Worm (Caenorhabditis elegans) whole organism, early embryonic: ENCODE results near the gene srz-82.

Experiments
- ama-1 ChIP-seq: fragments of 150-350 bp; optimal IDR thresholded peaks from 2 replicates; lab custom pipeline; 2014
- flt-1 ChIP-seq: fragments of 200-800 bp; sonication (Bioruptor generic); IDR thresholded peaks from 2 replicates; pipeline ENCODE4 v1.3.6; 2022; ENCODE audit warnings: missing genetic modification characterization, missing compliant biosample characterization

DNA sequence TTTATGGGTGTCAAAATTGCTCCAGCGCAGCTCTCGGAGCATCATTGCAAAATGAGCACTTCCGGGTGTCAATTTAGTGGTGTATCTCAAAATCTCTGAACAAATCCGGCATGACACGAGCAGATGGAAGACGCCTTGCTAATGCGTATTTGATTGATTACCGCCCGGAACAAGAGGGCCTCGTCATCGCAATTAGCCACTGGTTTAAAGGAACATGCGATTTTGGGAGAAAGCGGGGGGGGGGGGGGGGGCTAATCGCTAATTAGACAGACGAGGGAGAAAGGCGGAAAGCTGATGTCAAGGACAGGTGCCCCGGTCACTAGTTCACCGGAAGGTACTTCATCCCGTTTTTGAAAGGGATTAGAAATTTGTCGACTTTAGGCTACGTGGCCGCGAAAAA, 39.0 kb downstream of the srz-82 start:
- TF ChIP-seq ama-1 (no peak), flt-1 (GFP tag; lab: Robert Waterston, UW) (0 out of 2 replicates have a peak, but pooled peaks have one; percentile 18)
